Worm (Caenorhabditis elegans) whole organism, L2 larva: ENCODE results near the gene cutl-18.

Experiments
- C34F6.9 ChIP-seq: fragments of 150-350 bp; optimal IDR thresholded peaks from 2 replicates; lab custom pipeline; 2014; ENCODE audit warnings: missing biosample characterization, missing genetic modification characterization
- F13H6.1 ChIP-seq: sonication (generic microtip); optimal IDR thresholded peaks from 2 replicates; lab custom pipeline; 2016; ENCODE audit warnings: missing genetic modification characterization, missing compliant biosample characterization
- Y55F3AM.14 ChIP-seq: fragments of 200-800 bp; sonication (Bioruptor generic); optimal IDR thresholded peaks from 2 replicates; lab custom pipeline; 2018; ENCODE audit warnings: mild to moderate bottlenecking, missing genetic modification characterization, missing compliant biosample characterization
- ZK546.5 ChIP-seq: sonication (generic microtip); optimal IDR thresholded peaks from 2 replicates; lab custom pipeline; 2017; ENCODE audit warnings: missing biosample characterization, missing genetic modification characterization
- ama-1 ChIP-seq: fragments of 150-350 bp; optimal IDR thresholded peaks from 2 replicates; lab custom pipeline; 2018; ENCODE audit warnings: inconsistent platforms
- blmp-1 ChIP-seq: sonication (generic microtip); optimal IDR thresholded peaks from 2 replicates; lab custom pipeline; 2017; ENCODE audit warnings: missing genetic modification characterization, mild to moderate bottlenecking, missing compliant biosample characterization, antibody characterized with exemption, moderate library complexity; ENCODE audit not compliant: insufficient read depth
- ceh-16 ChIP-seq: fragments of 150-350 bp; optimal IDR thresholded peaks from 2 replicates; lab custom pipeline; 2014; ENCODE audit warnings: missing biosample characterization, missing genetic modification characterization
- ceh-82 ChIP-seq: fragments of 150-350 bp; optimal IDR thresholded peaks from 2 replicates; lab custom pipeline; 2014; ENCODE audit warnings: missing biosample characterization, missing genetic modification characterization
- egl-27 ChIP-seq: sonication (generic microtip); optimal IDR thresholded peaks from 3 replicates; lab custom pipeline; 2017; ENCODE audit warnings: missing biosample characterization, missing genetic modification reagents, missing genetic modification characterization
- fos-1 ChIP-seq: fragments of 150-350 bp; optimal IDR thresholded peaks from 2 replicates; lab custom pipeline; 2014; ENCODE audit warnings: missing biosample characterization, missing genetic modification characterization
- lin-13 ChIP-seq: fragments of 150-350 bp; optimal IDR thresholded peaks from 2 replicates; lab custom pipeline; 2014; ENCODE audit warnings: missing biosample characterization, missing genetic modification reagents, missing genetic modification characterization
- lin-39 ChIP-seq: fragments of 150-350 bp; optimal IDR thresholded peaks from 2 replicates; lab custom pipeline; 2014; ENCODE audit warnings: missing biosample characterization, missing genetic modification reagents, missing genetic modification characterization
- lsy-2 ChIP-seq, 2 experiments: fragments of 150-350 bp in 1 of 2; sonication (generic microtip) in 1 of 2; optimal IDR thresholded peaks; 2 replicates each; lab custom pipeline; 2014 to 2017; ENCODE audit warnings: missing biosample characterization in 2 of 2, missing genetic modification characterization in 2 of 2
- mab-5 ChIP-seq: fragments of 150-350 bp; optimal IDR thresholded peaks from 2 replicates; lab custom pipeline; 2014; ENCODE audit warnings: missing biosample characterization, missing genetic modification characterization
- mdl-1 ChIP-seq, 2 experiments: fragments of 150-350 bp in 1 of 2; sonication (generic microtip) in 1 of 2; optimal IDR thresholded peaks; 2 replicates each; lab custom pipeline; 2017; ENCODE audit warnings: missing biosample characterization in 2 of 2, missing genetic modification characterization in 2 of 2
- nhr-10 ChIP-seq: sonication (generic microtip); optimal IDR thresholded peaks from 2 replicates; lab custom pipeline; 2017; ENCODE audit warnings: missing biosample characterization, missing genetic modification characterization
- nhr-11 ChIP-seq: fragments of 150-350 bp; optimal IDR thresholded peaks from 2 replicates; lab custom pipeline; 2014; ENCODE audit warnings: missing biosample characterization, missing genetic modification characterization
- nhr-12 ChIP-seq: fragments of 150-350 bp; optimal IDR thresholded peaks from 2 replicates; lab custom pipeline; 2014; ENCODE audit warnings: missing biosample characterization, missing genetic modification characterization
- nhr-129 ChIP-seq: fragments of 150-350 bp; optimal IDR thresholded peaks from 2 replicates; lab custom pipeline; 2014; ENCODE audit warnings: missing biosample characterization, missing genetic modification characterization
- nhr-21 ChIP-seq: fragments of 150-350 bp; optimal IDR thresholded peaks from 2 replicates; lab custom pipeline; 2014; ENCODE audit warnings: missing biosample characterization, missing genetic modification characterization
- nhr-23 ChIP-seq: fragments of 150-350 bp; optimal IDR thresholded peaks from 2 replicates; lab custom pipeline; 2014; ENCODE audit warnings: missing biosample characterization, missing genetic modification reagents, missing genetic modification characterization
- nhr-237 ChIP-seq: fragments of 150-350 bp; optimal IDR thresholded peaks from 2 replicates; lab custom pipeline; 2014; ENCODE audit warnings: missing biosample characterization, missing genetic modification characterization
- nhr-25 ChIP-seq: fragments of 150-350 bp; sonication (generic microtip); optimal IDR thresholded peaks from 3 replicates; lab custom pipeline; 2014; ENCODE audit warnings: missing biosample characterization, missing genetic modification characterization
- nhr-77 ChIP-seq: fragments of 150-350 bp; optimal IDR thresholded peaks from 2 replicates; lab custom pipeline; 2014; ENCODE audit warnings: missing biosample characterization, missing genetic modification characterization
- sem-4 ChIP-seq: fragments of 150-350 bp; optimal IDR thresholded peaks from 2 replicates; lab custom pipeline; 2014; ENCODE audit warnings: missing biosample characterization, missing genetic modification reagents, missing genetic modification characterization
- skn-1 ChIP-seq: sonication (generic microtip); optimal IDR thresholded peaks from 2 replicates; lab custom pipeline; 2017; ENCODE audit warnings: missing biosample characterization, missing genetic modification characterization
- sma-3 ChIP-seq: sonication (generic microtip); optimal IDR thresholded peaks from 2 replicates; lab custom pipeline; 2016; ENCODE audit warnings: missing genetic modification reagents, missing genetic modification characterization, missing compliant biosample characterization
- unc-39 ChIP-seq: fragments of 150-350 bp; optimal IDR thresholded peaks from 2 replicates; lab custom pipeline; 2014; ENCODE audit warnings: missing biosample characterization, missing genetic modification characterization
- unc-55 ChIP-seq: fragments of 150-350 bp; sonication (generic microtip); optimal IDR thresholded peaks from 3 replicates; lab custom pipeline; 2014; ENCODE audit warnings: missing biosample characterization, missing genetic modification reagents, missing genetic modification characterization
- unc-62 ChIP-seq: fragments of 150-350 bp; optimal IDR thresholded peaks from 2 replicates; lab custom pipeline; 2014; ENCODE audit warnings: missing biosample characterization, missing genetic modification reagents, missing genetic modification characterization
- zag-1 ChIP-seq: fragments of 150-350 bp; optimal IDR thresholded peaks from 2 replicates; lab custom pipeline; 2014; ENCODE audit warnings: missing biosample characterization, missing genetic modification characterization
- ztf-1 ChIP-seq: fragments of 200-800 bp; sonication (Bioruptor generic); conservative IDR thresholded peaks from 2 replicates; pipeline ENCODE4 v1.3.6; 2022; ENCODE audit warnings: missing genetic modification characterization, missing compliant biosample characterization
- ztf-11 ChIP-seq: sonication (generic microtip); optimal IDR thresholded peaks from 2 replicates; lab custom pipeline; 2017; ENCODE audit warnings: missing biosample characterization, missing genetic modification characterization
- ztf-4 ChIP-seq: fragments of 150-350 bp; optimal IDR thresholded peaks from 2 replicates; lab custom pipeline; 2014; ENCODE audit warnings: missing biosample characterization, missing genetic modification characterization

cutl-18 gene

ce11 chrV:11302698-11303097 is 14.0 kb downstream of the cutl-18 start, which contains the start of gene srh-46:
TSS of gene srh-46 (minus strand) at chrV:11302886.
- TF ChIP-seq nhr-12 (tag; lab: Kevin White, UChicago) (no peak), zag-1 (tag; lab: Kevin White, UChicago) (no peak), lin-13 (GFP tag; lab: Kevin White, UChicago) (no peak), ztf-11 (tag; lab: Kevin White, UChicago) (no peak), nhr-237 (no peak), mdl-1 (tag; optimal IDR thresholded peaks at IDR 0.05; lab: Kevin White, UChicago) (no peak), unc-39 (tag; lab: Kevin White, UChicago) (no peak), blmp-1 (tag; lab: Kevin White, UChicago) (peak; percentile 67), sma-3 (GFP tag; lab: Kevin White, UChicago) (no peak)

ce11 chrV:11300539-11300938 is 16.2 kb downstream of the cutl-18 start, which contains the start of gene srh-47:
TSS of gene srh-47 (minus strand) at chrV:11300639.
- TF ChIP-seq ceh-82 (tag; lab: Kevin White, UChicago) (no peak), ama-1 (no peak), ZK546.5 (tag; lab: Kevin White, UChicago) (no peak), nhr-25 (no peak), mab-5 (tag; lab: Kevin White, UChicago) (no peak), lin-39 (tag; lab: Kevin White, UChicago) (no peak), mdl-1 (tag; optimal IDR thresholded peaks at IDR 0.05; lab: Kevin White, UChicago) (no peak), sma-3 (GFP tag; lab: Kevin White, UChicago) (no peak), nhr-77 (tag; lab: Kevin White, UChicago) (no peak), nhr-237 (no peak), unc-55 (no peak), nhr-23 (tag; lab: Kevin White, UChicago) (no peak), nhr-10 (no peak), nhr-12 (tag; lab: Kevin White, UChicago) (no peak), lsy-2 (tag; optimal IDR thresholded peaks at IDR 0.05; lab: Kevin White, UChicago) (no peak), lin-13 (GFP tag; lab: Kevin White, UChicago) (no peak), ztf-11 (tag; lab: Kevin White, UChicago) (no peak)
- TF ChIP-seq, all 48 proteins: peak for 0

ce11 chrV:11299406-11299805 is 17.3 kb downstream of the cutl-18 start:
- TF ChIP-seq ztf-4 (tag; lab: Kevin White, UChicago) (no peak), fos-1 (tag; lab: Kevin White, UChicago) (no peak), zag-1 (tag; lab: Kevin White, UChicago) (no peak), sem-4 (tag; lab: Kevin White, UChicago) (no peak), unc-62 (no peak), nhr-25 (no peak), lsy-2 (tag; optimal IDR thresholded peaks at IDR 0.05; lab: Kevin White, UChicago) (no peak)

- no peak for TF ChIP-seq nhr-11 (tag; lab: Kevin White, UChicago)
- no peak for TF ChIP-seq nhr-12 (tag; lab: Kevin White, UChicago)
- TF ChIP-seq F13H6.1 (tag; lab: Kevin White, UChicago) = no peak
- no peak for TF ChIP-seq lin-39 (tag; lab: Kevin White, UChicago)
- no peak for TF ChIP-seq ceh-16 (tag; lab: Kevin White, UChicago)
- no peak for TF ChIP-seq C34F6.9
- no peak for TF ChIP-seq nhr-237
- no peak for TF ChIP-seq skn-1
- no peak for TF ChIP-seq nhr-129 (tag; lab: Kevin White, UChicago)
- no peak for TF ChIP-seq nhr-21
- TF ChIP-seq ceh-82 (tag; lab: Kevin White, UChicago) = no peak
- no peak for TF ChIP-seq fos-1 (tag; lab: Kevin White, UChicago)
- no peak for TF ChIP-seq nhr-10
- no peak for TF ChIP-seq Y55F3AM.14 (GFP tag; lab: Kevin White, UChicago)
- TF ChIP-seq ztf-1 (GFP tag; lab: Robert Waterston, UW) = no peak
- no peak for TF ChIP-seq egl-27 (tag; lab: Kevin White, UChicago)
- no peak for TF ChIP-seq ZK546.5 (tag; lab: Kevin White, UChicago)
- no peak for TF ChIP-seq lsy-2 (tag; optimal IDR thresholded peaks at IDR 0.05; lab: Kevin White, UChicago)
- TF ChIP-seq, all 48 proteins: peak for 0
Observed at ce11 chrV:11298632-11299031, 18.1 kb downstream of the cutl-18 start, which contains the start of gene T03F7.5. TSS of gene T03F7.5 (minus strand) at chrV:11298732.

- TF ChIP-seq nhr-25 = no peak
- TF ChIP-seq, all 48 proteins: peak for 0
Observed at ce11 chrV:11294393-11294792, 22.3 kb downstream of the cutl-18 start, which contains the start of gene T03F7.6. TSS of gene T03F7.6 (plus strand) at chrV:11294693.
